Fruit fly (Drosophila melanogaster): ENCODE measurements around the gene CG5746.
A peak's percentile ranks its signal among the peaks of the same experiment; 100 is the strongest.

Gene CG5746

DNA sequence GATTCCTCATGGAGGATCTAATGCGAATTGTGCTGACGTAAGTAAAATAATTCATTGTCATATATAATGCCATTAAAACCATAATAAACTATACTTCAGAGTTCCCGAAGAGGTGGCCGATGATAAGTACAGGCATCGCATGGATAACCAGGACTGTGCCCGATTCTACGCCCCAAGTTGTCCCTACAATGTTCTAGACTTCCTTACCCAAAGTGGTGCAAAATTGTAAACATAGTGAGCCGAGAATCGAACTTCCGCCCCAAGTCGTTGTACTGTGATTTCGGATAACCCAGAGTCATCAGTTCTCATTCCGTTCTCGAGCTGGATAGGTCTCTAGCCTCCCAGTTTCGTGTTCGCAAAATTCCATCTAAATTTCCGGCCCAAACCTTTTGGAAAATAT is 14.2 kb upstream of the CG5746 start, which contains the start of gene CG33340:
Gene CG33340 (plus strand): TSS at position 301 of the 400 bp plus-strand sequence.
- TF ChIP-seq CG32264 (GFP tag; optimal IDR thresholded peaks at IDR 0.05), result no peak
- TF ChIP-seq usp (GFP tag; optimal IDR thresholded peaks at IDR 0.05), result no peak
- no peak for TF ChIP-seq lola (GFP tag; optimal IDR thresholded peaks at IDR 0.05)
- no peak for TF ChIP-seq h (GFP tag; optimal IDR thresholded peaks at IDR 0.05)
- TF ChIP-seq foxo (GFP tag; optimal IDR thresholded peaks at IDR 0.05), result no peak
- no peak for TF ChIP-seq jim (GFP tag; optimal IDR thresholded peaks at IDR 0.05)
- TF ChIP-seq Myc (optimal IDR thresholded peaks at IDR 0.05), result no peak
- TF ChIP-seq dmrt93B (GFP tag; optimal IDR thresholded peaks at IDR 0.05), result no peak
- TF ChIP-seq tai (GFP tag; optimal IDR thresholded peaks at IDR 0.05), result no peak
- TF ChIP-seq HLH106 (tag; optimal IDR thresholded peaks at IDR 0.05), result no peak
- TF ChIP-seq Dfd (GFP tag; optimal IDR thresholded peaks at IDR 0.05), result no peak
- TF ChIP-seq Jra (GFP tag; optimal IDR thresholded peaks at IDR 0.05), result no peak
- TF ChIP-seq Sp1 (GFP tag; optimal IDR thresholded peaks at IDR 0.05), result no peak
- no peak for TF ChIP-seq pan (optimal IDR thresholded peaks at IDR 0.05)
- TF ChIP-seq dl (GFP tag; optimal IDR thresholded peaks at IDR 0.05; ENCODE audit: insufficient read depth in 1 of 2, partially characterized antibody in 2 of 2), result no peak
- no peak for TF ChIP-seq CrebA (GFP tag; optimal IDR thresholded peaks at IDR 0.05; ENCODE audit: borderline replicate concordance)

DNA sequence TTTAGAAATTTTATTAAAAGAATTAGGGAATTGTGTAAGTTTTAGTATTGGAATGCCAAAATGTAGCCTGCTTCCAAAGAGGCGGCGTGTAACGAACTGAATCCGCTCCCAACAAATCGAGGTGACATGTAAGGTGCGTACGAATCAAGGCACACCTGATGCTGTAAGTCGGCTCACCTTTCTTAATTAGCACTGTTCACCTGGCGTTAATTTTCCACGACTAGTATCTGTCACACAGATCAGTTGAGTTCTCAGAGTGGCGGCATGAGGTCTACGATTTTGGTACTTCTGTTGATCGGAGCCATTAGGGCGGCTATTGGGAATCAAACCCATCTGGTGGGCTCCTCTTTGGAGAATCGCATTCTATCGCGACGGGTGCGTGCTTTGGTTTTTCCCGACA is 13.0 kb upstream of the CG5746 start, which contains the start of the genes CG5762 and CG33339:
Gene CG5762 (minus strand): TSS at position 101 of the 400 bp plus-strand sequence.
Gene CG33339 (plus strand): TSS at position 265 of the 400 bp plus-strand sequence.
- no peak for TF ChIP-seq dsf (GFP tag; optimal IDR thresholded peaks at IDR 0.05; ENCODE audit: borderline replicate concordance)
- TF ChIP-seq N (GFP tag; optimal IDR thresholded peaks at IDR 0.05), result no peak
- TF ChIP-seq lola (GFP tag; optimal IDR thresholded peaks at IDR 0.05), result no peak
- no peak for TF ChIP-seq dmrt93B (GFP tag; optimal IDR thresholded peaks at IDR 0.05)
- TF ChIP-seq Hr78 (GFP tag; optimal IDR thresholded peaks at IDR 0.05), result no peak
- TF ChIP-seq Abd-B (GFP tag; optimal IDR thresholded peaks at IDR 0.05), result no peak
- no peak for TF ChIP-seq foxo (GFP tag; optimal IDR thresholded peaks at IDR 0.05)
- TF ChIP-seq GATAd (GFP tag; optimal IDR thresholded peaks at IDR 0.05), result no peak
- no peak for TF ChIP-seq Dif (GFP tag; optimal IDR thresholded peaks at IDR 0.05; ENCODE audit: partially characterized antibody)
- TF ChIP-seq Myc (optimal IDR thresholded peaks at IDR 0.05), result no peak

DNA sequence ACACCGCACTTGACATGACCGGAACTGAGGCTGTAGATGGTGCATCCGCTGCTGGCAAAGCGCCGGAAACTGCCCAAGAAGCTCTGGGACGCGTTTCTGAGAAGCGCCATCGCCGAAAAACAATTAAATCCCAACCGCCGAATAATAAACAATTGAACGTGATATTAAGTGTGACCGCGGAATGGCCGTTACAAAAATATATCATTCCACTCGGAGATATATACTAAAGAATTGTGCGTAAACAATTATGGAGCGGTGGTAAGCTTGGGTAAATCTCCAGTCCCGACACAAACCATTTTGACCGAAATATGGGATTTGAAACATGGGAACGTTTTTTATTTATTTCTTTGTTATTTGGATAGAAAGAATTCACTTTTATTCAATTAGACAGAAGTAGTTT is 11.4 kb upstream of the CG5746 start, which contains the start of gene CG18528:
Gene CG18528 (minus strand): TSS at position 188 of the 400 bp plus-strand sequence.
- peak; percentile 57 for TF ChIP-seq Myc (optimal IDR thresholded peaks at IDR 0.05)
- no peak for TF ChIP-seq N (GFP tag; optimal IDR thresholded peaks at IDR 0.05)

DNA sequence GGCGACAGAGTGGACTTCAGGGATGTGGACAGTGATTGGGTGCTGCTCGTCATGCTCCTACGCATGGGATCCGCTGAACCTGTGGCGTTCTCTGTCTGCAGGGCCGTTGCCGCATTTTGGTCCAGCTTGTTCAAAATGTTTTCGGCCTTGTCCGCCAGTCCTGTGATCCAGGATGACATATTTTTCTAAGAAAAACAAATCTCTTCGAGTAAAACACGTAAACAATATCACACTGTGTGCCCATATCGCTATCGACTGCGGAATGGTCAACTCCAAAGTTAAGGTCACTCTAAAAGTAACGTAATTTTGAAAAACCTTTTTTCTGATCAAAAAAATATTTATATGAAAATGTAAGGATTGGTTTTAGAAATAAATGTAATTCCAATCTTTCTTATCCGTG is 9.1 kb upstream of the CG5746 start, which contains the start of gene Golgin84:
Gene Golgin84 (minus strand): TSS at position 241 of the 400 bp plus-strand sequence.
- TF ChIP-seq Mio (GFP tag; optimal IDR thresholded peaks at IDR 0.05) (no peak), fru (GFP tag; optimal IDR thresholded peaks at IDR 0.05) (no peak), Jra (GFP tag; optimal IDR thresholded peaks at IDR 0.05) (no peak), Vsx2 (GFP tag; optimal IDR thresholded peaks at IDR 0.05; ENCODE audit: partially characterized antibody) (no peak), jim (GFP tag; optimal IDR thresholded peaks at IDR 0.05) (no peak), N (GFP tag; optimal IDR thresholded peaks at IDR 0.05) (no peak), dsf (GFP tag; optimal IDR thresholded peaks at IDR 0.05; ENCODE audit: borderline replicate concordance) (no peak), psq (GFP tag; optimal IDR thresholded peaks at IDR 0.05) (no peak), Rel (GFP tag; optimal IDR thresholded peaks at IDR 0.05) (no peak), Rel (tag; optimal IDR thresholded peaks at IDR 0.05) (no peak), Myc (optimal IDR thresholded peaks at IDR 0.05) (no peak), Hnf4 (GFP tag; optimal IDR thresholded peaks at IDR 0.05) (no peak), br (GFP tag; optimal IDR thresholded peaks at IDR 0.05) (no peak), Dif (GFP tag; optimal IDR thresholded peaks at IDR 0.05; ENCODE audit: partially characterized antibody) (no peak), lola (GFP tag; optimal IDR thresholded peaks at IDR 0.05) (no peak), sage (GFP tag; optimal IDR thresholded peaks at IDR 0.05) (no peak), Dfd (GFP tag; optimal IDR thresholded peaks at IDR 0.05) (no peak), CG9705 (GFP tag; optimal IDR thresholded peaks at IDR 0.05) (no peak), rgr (GFP tag; optimal IDR thresholded peaks at IDR 0.05) (no peak), h (GFP tag; optimal IDR thresholded peaks at IDR 0.05) (no peak), CG32264 (GFP tag; optimal IDR thresholded peaks at IDR 0.05) (no peak)

DNA sequence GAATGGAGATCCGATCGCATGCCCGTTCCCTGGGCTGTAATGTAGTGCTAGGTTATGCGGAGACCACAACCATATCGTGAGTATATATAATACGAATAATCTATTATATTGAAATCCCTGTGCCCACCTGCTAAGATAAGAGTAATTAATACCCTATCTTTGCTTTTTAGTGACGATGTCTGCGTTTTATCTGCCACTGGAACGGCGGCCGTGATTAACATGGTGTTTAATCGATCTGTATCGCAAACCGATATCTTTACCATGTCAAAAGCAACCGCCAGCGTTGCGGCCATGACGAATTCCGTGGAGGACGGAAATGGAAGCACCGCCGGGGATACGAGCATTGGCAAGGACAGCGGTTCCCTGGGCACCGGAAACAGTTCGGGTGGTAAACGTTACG is 4.9 kb upstream of the CG5746 start:
- TF ChIP-seq dl (GFP tag; optimal IDR thresholded peaks at IDR 0.05; ENCODE audit: insufficient read depth in 1 of 2, partially characterized antibody in 2 of 2), result no peak
- TF ChIP-seq CG9705 (GFP tag; optimal IDR thresholded peaks at IDR 0.05), result no peak
- no peak for TF ChIP-seq tai (GFP tag; optimal IDR thresholded peaks at IDR 0.05)
- no peak for TF ChIP-seq fru (GFP tag; optimal IDR thresholded peaks at IDR 0.05)
- TF ChIP-seq Hnf4 (GFP tag; optimal IDR thresholded peaks at IDR 0.05), result no peak
- TF ChIP-seq CG32264 (GFP tag; optimal IDR thresholded peaks at IDR 0.05), result no peak
- TF ChIP-seq sage (GFP tag; optimal IDR thresholded peaks at IDR 0.05), result no peak
- no peak for TF ChIP-seq Mio (GFP tag; optimal IDR thresholded peaks at IDR 0.05)
- no peak for TF ChIP-seq CrebA (GFP tag; optimal IDR thresholded peaks at IDR 0.05; ENCODE audit: borderline replicate concordance)
- no peak for TF ChIP-seq dmrt93B (GFP tag; optimal IDR thresholded peaks at IDR 0.05)
- TF ChIP-seq Myc (optimal IDR thresholded peaks at IDR 0.05), result no peak
- TF ChIP-seq Dif (GFP tag; optimal IDR thresholded peaks at IDR 0.05; ENCODE audit: partially characterized antibody), result no peak
- no peak for TF ChIP-seq Abd-B (GFP tag; optimal IDR thresholded peaks at IDR 0.05)
- TF ChIP-seq N (GFP tag; optimal IDR thresholded peaks at IDR 0.05), result no peak
- no peak for TF ChIP-seq Hr78 (GFP tag; optimal IDR thresholded peaks at IDR 0.05)
- no peak for TF ChIP-seq HLH106 (tag; optimal IDR thresholded peaks at IDR 0.05)
- no peak for TF ChIP-seq dsf (GFP tag; optimal IDR thresholded peaks at IDR 0.05; ENCODE audit: borderline replicate concordance)
- no peak for TF ChIP-seq sv (GFP tag; optimal IDR thresholded peaks at IDR 0.05)
- no peak for TF ChIP-seq usp (GFP tag; optimal IDR thresholded peaks at IDR 0.05)
- TF ChIP-seq GATAd (GFP tag; optimal IDR thresholded peaks at IDR 0.05), result no peak

Data from whole organism, wandering third instar larva.